Fruit fly (Drosophila melanogaster): ENCODE results near the gene CG3021.
A peak's percentile ranks its signal among the peaks of the same experiment; 100 is the strongest.

CG3021 gene

DNA sequence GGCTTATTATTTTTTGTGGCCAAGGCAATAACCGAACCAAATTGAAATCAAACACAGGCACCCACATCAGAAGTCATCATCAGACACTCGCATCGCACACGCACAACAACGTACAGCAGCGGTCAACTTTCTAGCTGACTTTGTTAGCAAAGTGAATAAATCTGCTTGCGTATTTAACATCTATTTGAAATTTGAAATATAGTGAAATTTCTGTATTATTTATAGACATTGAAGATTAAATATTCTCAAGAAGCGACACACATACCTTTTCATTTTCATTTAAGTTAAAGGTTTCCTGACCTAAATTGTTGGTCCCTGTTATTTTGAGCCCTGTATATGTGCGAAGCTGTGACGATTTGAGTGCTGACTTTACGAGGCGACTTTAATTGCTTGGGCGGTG is 27.7 kb upstream of the CG3021 start:
- peak; percentile 12 for TF ChIP-seq phol (tag; optimal IDR thresholded peaks at IDR 0.05)
- TF ChIP-seq psq (GFP tag; optimal IDR thresholded peaks at IDR 0.05), result no peak
- no peak for TF ChIP-seq Doc2 (GFP tag; IDR thresholded peaks at IDR 0.05)
- TF ChIP-seq mirr (GFP tag; optimal IDR thresholded peaks at IDR 0.05), result no peak
- TF ChIP-seq CG11504 (tag; optimal IDR thresholded peaks at IDR 0.05), result peak; percentile 37
- no peak for TF ChIP-seq CG10147 (GFP tag; optimal IDR thresholded peaks at IDR 0.05)
- 0 out of 2 replicates have a peak, but pooled peaks have one; percentile 9 for TF ChIP-seq CG31441 (GFP tag; IDR thresholded peaks at IDR 0.05)
- no peak for TF ChIP-seq amos (GFP tag; IDR thresholded peaks at IDR 0.05; ENCODE audit: partially characterized antibody)
- no peak for TF ChIP-seq CG17912 (GFP tag; optimal IDR thresholded peaks at IDR 0.05)
- TF ChIP-seq Dip3 (GFP tag; optimal IDR thresholded peaks at IDR 0.05), result no peak
- no peak for TF ChIP-seq ranshi (GFP tag; IDR thresholded peaks at IDR 0.05)
- TF ChIP-seq chinmo (GFP tag; IDR thresholded peaks at IDR 0.05; ENCODE audit: partially characterized antibody), result no peak
- no peak for TF ChIP-seq CG6689 (GFP tag; IDR thresholded peaks at IDR 0.05)
- no peak for TF ChIP-seq lbe (GFP tag; optimal IDR thresholded peaks at IDR 0.05)
- TF ChIP-seq jigr1 (GFP tag; IDR thresholded peaks at IDR 0.05), result no peak
- TF ChIP-seq kni (GFP tag; optimal IDR thresholded peaks at IDR 0.05), result no peak
- no peak for TF ChIP-seq bigmax (GFP tag; optimal IDR thresholded peaks at IDR 0.05)
- TF ChIP-seq CG17361 (GFP tag; IDR thresholded peaks at IDR 0.05), result no peak
- TF ChIP-seq zen (tag; optimal IDR thresholded peaks at IDR 0.05), result no peak
- TF ChIP-seq CG16863 (GFP tag; optimal IDR thresholded peaks at IDR 0.05), result no peak
- TF ChIP-seq jumu (GFP tag; optimal IDR thresholded peaks at IDR 0.05), result no peak
- no peak for TF ChIP-seq CG3281 (GFP tag; optimal IDR thresholded peaks at IDR 0.05)
- TF ChIP-seq Adf1 (GFP tag; IDR thresholded peaks at IDR 0.05), result no peak
- TF ChIP-seq HHEX (GFP tag; optimal IDR thresholded peaks at IDR 0.05), result no peak
- TF ChIP-seq YL-1 (GFP tag; optimal IDR thresholded peaks at IDR 0.05), result no peak
- TF ChIP-seq CG18262 (tag; optimal IDR thresholded peaks at IDR 0.05), result no peak
- TF ChIP-seq cg (GFP tag; optimal IDR thresholded peaks at IDR 0.05), result no peak
- TF ChIP-seq CG7839 (tag; optimal IDR thresholded peaks at IDR 0.05), result peak; percentile 14
- no peak for TF ChIP-seq Mrtf (GFP tag; IDR thresholded peaks at IDR 0.05)
- TF ChIP-seq CG18011 (GFP tag; optimal IDR thresholded peaks at IDR 0.05), result no peak
- TF ChIP-seq CG14667 (GFP tag; IDR thresholded peaks at IDR 0.05), result no peak
- no peak for TF ChIP-seq ro (GFP tag; IDR thresholded peaks at IDR 0.05)
- no peak for TF ChIP-seq HLHmδ (GFP tag; optimal IDR thresholded peaks at IDR 0.05)
- no peak for TF ChIP-seq CG6272 (GFP tag; IDR thresholded peaks at IDR 0.05)
- no peak for TF ChIP-seq ind (GFP tag; optimal IDR thresholded peaks at IDR 0.05)
- TF ChIP-seq disco-r (GFP tag; optimal IDR thresholded peaks at IDR 0.05), result no peak
- TF ChIP-seq H2.0 (GFP tag; IDR thresholded peaks at IDR 0.05), result no peak
- TF ChIP-seq CG17612 (GFP tag; IDR thresholded peaks at IDR 0.05), result no peak
- no peak for TF ChIP-seq tx (GFP tag; optimal IDR thresholded peaks at IDR 0.05)
- TF ChIP-seq CG9215 (GFP tag; IDR thresholded peaks at IDR 0.05), result no peak
- TF ChIP-seq D19A (tag; optimal IDR thresholded peaks at IDR 0.05), result no peak
- TF ChIP-seq jing (GFP tag; optimal IDR thresholded peaks at IDR 0.05), result no peak
- TF ChIP-seq CG18476 (GFP tag; optimal IDR thresholded peaks at IDR 0.05), result no peak
- no peak for TF ChIP-seq sug (tag; optimal IDR thresholded peaks at IDR 0.05)
- 0 out of 2 replicates have a peak, but pooled peaks have one; percentile 24 for TF ChIP-seq CG11696 (GFP tag; IDR thresholded peaks at IDR 0.05)
- no peak for TF ChIP-seq CG7987 (GFP tag; optimal IDR thresholded peaks at IDR 0.05)
- TF ChIP-seq CG11247 (GFP tag; IDR thresholded peaks at IDR 0.05), result no peak
- TF ChIP-seq prd (optimal IDR thresholded peaks at IDR 0.05), result no peak
- no peak for TF ChIP-seq prd (GFP tag; IDR thresholded peaks at IDR 0.05)
- no peak for TF ChIP-seq zen2 (GFP tag; IDR thresholded peaks at IDR 0.05; ENCODE audit: partially characterized antibody)
- no peak for TF ChIP-seq Meics (GFP tag; optimal IDR thresholded peaks at IDR 0.05)
- no peak for TF ChIP-seq sens-2 (GFP tag; IDR thresholded peaks at IDR 0.05)
